Worm (Caenorhabditis elegans) whole organism, early embryonic: ENCODE data around the gene C17G1.2.

Experiments used
- ceh-13 ChIP-seq: fragments of 200-800 bp; sonication (Bioruptor generic); optimal IDR thresholded peaks from 2 replicates; lab custom pipeline; 2018; ENCODE audit warnings: mild to moderate bottlenecking, missing genetic modification characterization, missing compliant biosample characterization
- flt-1 ChIP-seq: fragments of 200-800 bp; sonication (Bioruptor generic); IDR thresholded peaks from 2 replicates; pipeline ENCODE4 v1.3.6; 2022; ENCODE audit warnings: missing genetic modification characterization, missing compliant biosample characterization
- hmg-4 ChIP-seq: fragments of 200-800 bp; sonication (Bioruptor generic); optimal IDR thresholded peaks from 2 replicates; lab custom pipeline; 2018; ENCODE audit warnings: mild to moderate bottlenecking, missing genetic modification characterization, missing compliant biosample characterization
- sea-1 ChIP-seq: fragments of 200-800 bp; sonication (Bioruptor generic); conservative IDR thresholded peaks from 2 replicates; pipeline ENCODE4 v1.3.6; 2022; ENCODE audit warnings: missing genetic modification characterization, missing compliant biosample characterization

The C17G1.2 gene

ce11 chrX:9965275-9965674, 43.9 kb downstream of the C17G1.2 start, which contains the start of gene pssy-1:
Gene pssy-1 (plus strand): TSS chrX:9965592.
- no peak for TF ChIP-seq hmg-4 (GFP tag; lab: Kevin White, UChicago)
- no peak for TF ChIP-seq ceh-13
- TF ChIP-seq flt-1: no peak
- TF ChIP-seq sea-1 (GFP tag; lab: Robert Waterston, UW): no peak
